Fruit fly (Drosophila melanogaster) whole organism, embryonic: ENCODE data around the gene CG13315.
A peak's percentile ranks its signal among the peaks of the same experiment; 100 is the strongest.

Experiments
- CG10147 ChIP-seq: fragments of 200-800 bp; sonication (Bioruptor generic); optimal IDR thresholded peaks from 2 replicates; lab custom pipeline; 2019; ENCODE audit warnings: missing biosample characterization, mild to moderate bottlenecking, missing genetic modification characterization, moderate library complexity
- CG10431 ChIP-seq: fragments of 200-800 bp; sonication (Bioruptor generic); optimal IDR thresholded peaks from 3 replicates; lab custom pipeline; 2018; ENCODE audit warnings: missing biosample characterization, mild to moderate bottlenecking, missing genetic modification characterization
- CG11093 ChIP-seq: fragments of 200-800 bp; sonication (Bioruptor generic); IDR thresholded peaks from 3 replicates; pipeline ENCODE4 v1.3.6; 2022; ENCODE audit warnings: missing biosample characterization, missing genetic modification characterization
- CG12104 ChIP-seq: fragments of 200-800 bp; sonication (Bioruptor generic); optimal IDR thresholded peaks from 3 replicates; lab custom pipeline; 2016; ENCODE audit warnings: missing biosample characterization, missing genetic modification characterization
- CG12155 ChIP-seq: fragments of 200-800 bp; sonication (Bioruptor generic); optimal IDR thresholded peaks from 3 replicates; lab custom pipeline; 2016; ENCODE audit warnings: missing biosample characterization, missing genetic modification characterization
- CG14050 ChIP-seq: fragments of 200-800 bp; sonication (Bioruptor generic); IDR thresholded peaks from 3 replicates; pipeline ENCODE4 v1.3.6; 2022; ENCODE audit warnings: missing biosample characterization, missing genetic modification characterization
- CG14441 ChIP-seq: fragments of 200-800 bp; sonication (Bioruptor generic); IDR thresholded peaks from 2 replicates; pipeline ENCODE4 v1.3.6; 2022; ENCODE audit warnings: missing biosample characterization, missing genetic modification characterization
- CG15696 ChIP-seq: fragments of 200-800 bp; sonication (Bioruptor generic); optimal IDR thresholded peaks from 2 replicates; lab custom pipeline; 2019; ENCODE audit warnings: missing biosample characterization, mild to moderate bottlenecking, missing genetic modification characterization, moderate library complexity
- CG16815 ChIP-seq: fragments of 200-800 bp; sonication (Bioruptor generic); optimal IDR thresholded peaks from 3 replicates; lab custom pipeline; 2017; ENCODE audit warnings: missing biosample characterization, mild to moderate bottlenecking, missing genetic modification characterization
- CG17612 ChIP-seq: fragments of 200-800 bp; sonication (Bioruptor generic); IDR thresholded peaks from 2 replicates; pipeline ENCODE4 v1.3.6; 2022; ENCODE audit warnings: missing biosample characterization, missing genetic modification characterization
- CG17829 ChIP-seq: fragments of 200-800 bp; optimal IDR thresholded peaks from 2 replicates; lab custom pipeline; 2019; ENCODE audit warnings: missing biosample characterization, mild to moderate bottlenecking, missing genetic modification characterization, moderate library complexity
- CG2116 ChIP-seq: fragments of 200-800 bp; sonication (Bioruptor generic); optimal IDR thresholded peaks from 3 replicates; lab custom pipeline; 2018; ENCODE audit warnings: missing biosample characterization, mild to moderate bottlenecking, missing genetic modification characterization
- CG2202 ChIP-seq: fragments of 200-800 bp; sonication (Bioruptor generic); optimal IDR thresholded peaks from 2 replicates; lab custom pipeline; 2018; ENCODE audit warnings: missing biosample characterization, mild to moderate bottlenecking, missing genetic modification characterization
- CG31441 ChIP-seq: fragments of 200-800 bp; sonication (Bioruptor generic); IDR thresholded peaks from 2 replicates; pipeline ENCODE4 v1.3.6; 2022; ENCODE audit warnings: missing biosample characterization, missing genetic modification characterization
- CG32767 ChIP-seq: fragments of 200-800 bp; sonication (Bioruptor generic); IDR thresholded peaks from 2 replicates; pipeline ENCODE4 v1.3.6; 2022; ENCODE audit warnings: missing biosample characterization, missing genetic modification characterization
- CG33557 ChIP-seq: fragments of 200-800 bp; sonication (Bioruptor generic); optimal IDR thresholded peaks from 2 replicates; lab custom pipeline; 2019; ENCODE audit warnings: missing biosample characterization, mild to moderate bottlenecking, missing genetic modification characterization, moderate library complexity
- CG34422 ChIP-seq: fragments of 200-800 bp; sonication (Bioruptor generic); IDR thresholded peaks from 3 replicates; pipeline ENCODE4 v1.3.6; 2022; ENCODE audit warnings: missing biosample characterization, missing genetic modification characterization
- CG3838 ChIP-seq: fragments of 200-800 bp; sonication (Bioruptor generic); optimal IDR thresholded peaks from 3 replicates; lab custom pipeline; 2016; ENCODE audit warnings: missing biosample characterization, missing genetic modification characterization
- CG4360 ChIP-seq: fragments of 200-800 bp; sonication (Bioruptor generic); IDR thresholded peaks from 2 replicates; pipeline ENCODE4 v1.3.6; 2022; ENCODE audit warnings: missing biosample characterization, missing genetic modification characterization
- CG5180 ChIP-seq: fragments of 200-800 bp; sonication (Bioruptor generic); optimal IDR thresholded peaks from 3 replicates; lab custom pipeline; 2017; ENCODE audit warnings: missing biosample characterization, missing genetic modification characterization, mild to moderate bottlenecking, moderate library complexity, missing genetic modification reagents
- CG5953 ChIP-seq: fragments of 200-800 bp; sonication (Bioruptor generic); IDR thresholded peaks from 2 replicates; pipeline ENCODE4 v1.3.6; 2022; ENCODE audit warnings: missing biosample characterization, missing genetic modification characterization
- CG8290 ChIP-seq, 3 experiments: fragments of 200-800 bp; sonication (Bioruptor generic); optimal IDR thresholded peaks; 2 replicates each; lab custom pipeline; 2016 to 2019; ENCODE audit warnings: missing biosample characterization in 3 of 3, missing genetic modification characterization in 3 of 3, mild to moderate bottlenecking in 2 of 3, moderate library complexity in 1 of 3
- MTF-1 ChIP-seq: fragments of 200-800 bp; sonication (Bioruptor generic); optimal IDR thresholded peaks from 2 replicates; lab custom pipeline; 2018; ENCODE audit warnings: missing biosample characterization, mild to moderate bottlenecking, missing genetic modification characterization, borderline replicate concordance
- NC2β ChIP-seq: fragments of 200-800 bp; sonication (Bioruptor generic); optimal IDR thresholded peaks from 2 replicates; lab custom pipeline; 2016; ENCODE audit warnings: missing biosample characterization, missing genetic modification characterization
- Nf-YA ChIP-seq: fragments of 200-800 bp; sonication (Bioruptor generic); IDR thresholded peaks from 2 replicates; pipeline ENCODE4 v1.3.6; 2022; ENCODE audit warnings: missing biosample characterization, missing genetic modification characterization
- NfI ChIP-seq: fragments of 200-800 bp; sonication (Bioruptor generic); optimal IDR thresholded peaks from 3 replicates; lab custom pipeline; 2018; ENCODE audit warnings: missing biosample characterization, mild to moderate bottlenecking, missing genetic modification characterization, moderate library complexity
- Ptx1 ChIP-seq: fragments of 200-800 bp; sonication (Bioruptor generic); IDR thresholded peaks from 2 replicates; pipeline ENCODE4 v1.3.6; 2022; ENCODE audit warnings: missing biosample characterization, missing genetic modification characterization
- abd-A ChIP-seq: fragments of 200-800 bp; sonication (Bioruptor generic); optimal IDR thresholded peaks from 3 replicates; lab custom pipeline; 2019; ENCODE audit warnings: missing biosample characterization, mild to moderate bottlenecking, missing genetic modification characterization, moderate library complexity
- crol ChIP-seq: fragments of 200-800 bp; sonication (Bioruptor generic); IDR thresholded peaks from 2 replicates; pipeline ENCODE4 v1.3.6; 2022; ENCODE audit warnings: missing biosample characterization, missing genetic modification characterization
- dysf ChIP-seq: fragments of 200-800 bp; sonication (Bioruptor generic); IDR thresholded peaks from 3 replicates; pipeline ENCODE4 v1.3.6; 2022; ENCODE audit warnings: missing biosample characterization, missing genetic modification characterization
- grn ChIP-seq: fragments of 200-800 bp; sonication (Bioruptor generic); optimal IDR thresholded peaks from 3 replicates; lab custom pipeline; 2017; ENCODE audit warnings: missing biosample characterization, missing genetic modification characterization
- gsb-n ChIP-seq: fragments of 200-800 bp; sonication (Bioruptor generic); optimal IDR thresholded peaks from 3 replicates; lab custom pipeline; 2018; ENCODE audit warnings: missing biosample characterization, mild to moderate bottlenecking, missing genetic modification characterization
- gt ChIP-seq: fragments of 200-800 bp; sonication (Bioruptor generic); IDR thresholded peaks from 2 replicates; pipeline ENCODE4 v1.3.6; 2022; ENCODE audit warnings: missing biosample characterization, missing genetic modification characterization
- insv ChIP-seq, 2 experiments: fragments of 200-800 bp; sonication (Bioruptor generic); optimal IDR thresholded peaks; 3 replicates each; lab custom pipeline; 2016 to 2018; ENCODE audit warnings: missing biosample characterization in 2 of 2, missing genetic modification characterization in 2 of 2
- kni ChIP-seq: fragments of 200-800 bp; sonication (Bioruptor generic); optimal IDR thresholded peaks from 3 replicates; lab custom pipeline; 2017; ENCODE audit warnings: mild to moderate bottlenecking, missing biosample characterization, missing genetic modification reagents, missing genetic modification characterization
- knrl ChIP-seq: fragments of 200-800 bp; sonication (Bioruptor generic); IDR thresholded peaks from 3 replicates; pipeline ENCODE4 v1.3.6; 2022; ENCODE audit warnings: missing biosample characterization, missing genetic modification characterization; ENCODE audit not compliant: partially characterized antibody
- lab ChIP-seq: fragments of 200-800 bp; sonication (Bioruptor generic); optimal IDR thresholded peaks from 3 replicates; lab custom pipeline; 2017; ENCODE audit warnings: missing biosample characterization, missing genetic modification characterization, mild to moderate bottlenecking, moderate library complexity, missing genetic modification reagents
- lilli ChIP-seq: fragments of 200-800 bp; sonication (Bioruptor generic); optimal IDR thresholded peaks from 3 replicates; lab custom pipeline; 2016; ENCODE audit warnings: missing biosample characterization, missing genetic modification characterization
- lola ChIP-seq, 3 experiments: fragments of >200 bp in 2 of 3; fragments of 200-800 bp in 1 of 3; sonication (Bioruptor generic) in 1 of 3; optimal IDR thresholded peaks; 2 replicates each; lab custom pipeline; 2017 to 2019; ENCODE audit warnings: missing biosample characterization in 3 of 3, missing genetic modification characterization in 3 of 3, mild to moderate bottlenecking in 1 of 3, moderate library complexity in 1 of 3
- oc ChIP-seq: fragments of 200-800 bp; sonication (Bioruptor generic); optimal IDR thresholded peaks from 2 replicates; lab custom pipeline; 2018; ENCODE audit warnings: missing biosample characterization, mild to moderate bottlenecking, missing genetic modification characterization, moderate library complexity
- pan ChIP-seq, 4 experiments: fragments of >200 bp in 3 of 4; fragments of 200-800 bp in 1 of 4; sonication (Bioruptor generic) in 1 of 4; optimal IDR thresholded peaks in 3 of 4; IDR thresholded peaks in 1 of 4; 2 replicates each; pipeline versions ENCODE4 v1.3.6 to Lab custom; 2017 to 2022; ENCODE audit warnings: missing biosample characterization in 2 of 4, missing genetic modification characterization in 2 of 4, mixed read lengths in 1 of 4
- pho ChIP-seq: fragments of 200-800 bp; sonication (Bioruptor generic); optimal IDR thresholded peaks from 2 replicates; lab custom pipeline; 2016; ENCODE audit warnings: missing biosample characterization, missing genetic modification characterization
- pzg ChIP-seq: fragments of 200-800 bp; sonication (Bioruptor generic); optimal IDR thresholded peaks from 3 replicates; lab custom pipeline; 2018; ENCODE audit warnings: missing biosample characterization, mild to moderate bottlenecking, missing genetic modification characterization, moderate library complexity
- rib ChIP-seq: fragments of 200-800 bp; sonication (Bioruptor generic); IDR thresholded peaks from 2 replicates; pipeline ENCODE4 v1.3.6; 2022; ENCODE audit warnings: missing biosample characterization, missing genetic modification characterization
- run ChIP-seq: fragments of 200-800 bp; sonication (Bioruptor generic); optimal IDR thresholded peaks from 3 replicates; lab custom pipeline; 2018; ENCODE audit warnings: missing biosample characterization, mild to moderate bottlenecking, missing genetic modification characterization
- sisA ChIP-seq: fragments of 200-800 bp; sonication (Bioruptor generic); IDR thresholded peaks from 2 replicates; pipeline ENCODE4 v1.3.6; 2022; ENCODE audit warnings: missing biosample characterization, missing genetic modification characterization
- so ChIP-seq: fragments of 200-800 bp; sonication (Bioruptor generic); IDR thresholded peaks from 3 replicates; pipeline ENCODE4 v1.3.6; 2022; ENCODE audit warnings: missing biosample characterization, missing genetic modification characterization

The CG13315 gene

dm6 chr3L:9128700-9129582, 32.3 kb downstream of the CG13315 start (continued):
- TF ChIP-seq CG17612 (GFP tag; lab: Robert Waterston, UW), result no peak
- TF ChIP-seq lilli (GFP tag; lab: Kevin White, UChicago), result peak; percentile 27
- no peak for TF ChIP-seq pzg (GFP tag; lab: Kevin White, UChicago)
- TF ChIP-seq NfI (GFP tag; lab: Kevin White, UChicago), result peak; percentile 53
- peak; percentile 47 for TF ChIP-seq CG15696 (tag; lab: Kevin White, UChicago)
- no peak for TF ChIP-seq CG34422 (GFP tag; lab: Robert Waterston, UW)
- TF ChIP-seq Nf-YA (GFP tag; lab: Robert Waterston, UW), result 0 out of 2 replicates have a peak, but pooled peaks have one; percentile 20
- no peak for TF ChIP-seq abd-A (tag; lab: Kevin White, UChicago)
- TF ChIP-seq CG11093 (GFP tag; lab: Robert Waterston, UW), result peak; percentile 32; the same call in 1 of the 3 replicates
- TF ChIP-seq CG10431 (GFP tag; lab: Kevin White, UChicago), result peak; percentile 12
- peak; percentile 84 for TF ChIP-seq CG31441 (GFP tag; lab: Robert Waterston, UW)
- TF ChIP-seq sisA (GFP tag; lab: Robert Waterston, UW), result peak; percentile 39
- peak; percentile 73 for TF ChIP-seq CG17829
- TF ChIP-seq rib (GFP tag; lab: Robert Waterston, UW), result peak; percentile 48; the same call in 1 of the 2 replicates
- TF ChIP-seq CG8290 (GFP tag; optimal IDR thresholded peaks at IDR 0.05; lab: Kevin White, UChicago), result no peak
- peak in 1 of 2 experiments; percentile 13 for TF ChIP-seq CG8290 (tag; optimal IDR thresholded peaks at IDR 0.05; lab: Kevin White, UChicago)
- TF ChIP-seq gsb-n, result peak; percentile 80
- TF ChIP-seq CG33557, result peak; percentile 41
- TF ChIP-seq CG2116 (GFP tag; lab: Kevin White, UChicago), result peak; percentile 38
- TF ChIP-seq oc (tag; lab: Kevin White, UChicago), result peak; percentile 47
- peak; percentile 54; the same call in 1 of the 2 replicates for TF ChIP-seq CG14441 (GFP tag; lab: Robert Waterston, UW)
- TF ChIP-seq kni (GFP tag; lab: Kevin White, UChicago), result peak; percentile 48
- peak; percentile 41 for TF ChIP-seq CG5180
- peak in 1 of 3 experiments; percentile 87 for TF ChIP-seq lola (GFP tag; optimal IDR thresholded peaks at IDR 0.05; lab: Kevin White, UChicago)
- TF ChIP-seq dysf (GFP tag; lab: Robert Waterston, UW), result peak; percentile 39; the same call in 1 of the 3 replicates
- TF ChIP-seq CG32767 (GFP tag; lab: Robert Waterston, UW), result peak; percentile 58; the same call in 1 of the 2 replicates
- TF ChIP-seq CG5953 (GFP tag; lab: Robert Waterston, UW), result no peak
- TF ChIP-seq pan (optimal IDR thresholded peaks at IDR 0.05; lab: Kevin White, UChicago), result peak in 1 of 2 experiments; percentile 38
- peak; percentile 35 to 57 for TF ChIP-seq pan (GFP tag; optimal IDR thresholded peaks at IDR 0.05 in 1 of 2, IDR thresholded peaks at IDR 0.05 in 1 of 2)
- no peak for TF ChIP-seq MTF-1 (GFP tag; lab: Kevin White, UChicago)
- peak; percentile 30 for TF ChIP-seq CG10147 (GFP tag; lab: Kevin White, UChicago)
- no peak for TF ChIP-seq NC2β (GFP tag; lab: Kevin White, UChicago)
- TF ChIP-seq pho (GFP tag; lab: Kevin White, UChicago), result no peak
- peak in 1 of 2 experiments; percentile 43 for TF ChIP-seq insv (GFP tag; optimal IDR thresholded peaks at IDR 0.05; lab: Kevin White, UChicago)
- TF ChIP-seq CG2202, result peak; percentile 61
- TF ChIP-seq CG14050 (GFP tag; lab: Robert Waterston, UW), result no peak
- TF ChIP-seq gt (GFP tag; lab: Robert Waterston, UW), result no peak
- TF ChIP-seq crol, result peak; percentile 83
- TF ChIP-seq run (tag; lab: Kevin White, UChicago), result peak; percentile 51
- TF ChIP-seq CG4360 (GFP tag; lab: Robert Waterston, UW), result peak; percentile 90
- TF ChIP-seq Ptx1 (GFP tag; lab: Robert Waterston, UW), result peak; percentile 41
- peak; percentile 32 for TF ChIP-seq CG12104 (GFP tag; lab: Kevin White, UChicago)
- no peak for TF ChIP-seq knrl (GFP tag; lab: Robert Waterston, UW)
- peak; percentile 62 for TF ChIP-seq CG16815
- TF ChIP-seq CG3838 (GFP tag; lab: Kevin White, UChicago), result no peak
- peak; percentile 39 for TF ChIP-seq lab (GFP tag; lab: Kevin White, UChicago)
- peak; percentile 23 for TF ChIP-seq grn (GFP tag; lab: Kevin White, UChicago)
- TF ChIP-seq so, result peak; percentile 39; the same call in 1 of the 3 replicates
- TF ChIP-seq CG12155 (GFP tag; lab: Kevin White, UChicago), result peak; percentile 41
